Fruit fly (Drosophila melanogaster) whole organism, embryonic: ENCODE data around the gene Dpm3.

Source experiments
- Atf3 ChIP-seq: fragments of 200-800 bp; sonication (Bioruptor generic); optimal IDR thresholded peaks from 3 replicates; lab custom pipeline; 2016; ENCODE audit warnings: missing biosample characterization, missing genetic modification characterization
- CG12071 ChIP-seq: fragments of 200-800 bp; sonication (Bioruptor generic); optimal IDR thresholded peaks from 3 replicates; lab custom pipeline; 2018; ENCODE audit warnings: missing biosample characterization, mild to moderate bottlenecking, missing genetic modification characterization
- CG12942 ChIP-seq: fragments of 200-800 bp; sonication (Bioruptor generic); optimal IDR thresholded peaks from 3 replicates; lab custom pipeline; 2016; ENCODE audit warnings: missing biosample characterization, missing genetic modification characterization
- CG13123 ChIP-seq: fragments of 200-800 bp; sonication (Bioruptor generic); optimal IDR thresholded peaks from 2 replicates; lab custom pipeline; 2016; ENCODE audit warnings: missing biosample characterization, missing genetic modification characterization
- CG14710 ChIP-seq: fragments of 200-800 bp; sonication (Bioruptor generic); optimal IDR thresholded peaks from 3 replicates; lab custom pipeline; 2019; ENCODE audit warnings: missing biosample characterization, mild to moderate bottlenecking, missing genetic modification characterization, moderate library complexity
- CG14860 ChIP-seq: fragments of 200-800 bp; sonication (Bioruptor generic); IDR thresholded peaks from 3 replicates; pipeline ENCODE4 v1.3.6; 2022; ENCODE audit warnings: missing biosample characterization, missing genetic modification characterization; ENCODE audit not compliant: partially characterized antibody
- CG1529 ChIP-seq: fragments of 200-800 bp; sonication (Bioruptor generic); optimal IDR thresholded peaks from 3 replicates; lab custom pipeline; 2018; ENCODE audit warnings: missing biosample characterization, missing genetic modification characterization
- CG1832 ChIP-seq: fragments of 200-800 bp; sonication (Bioruptor generic); optimal IDR thresholded peaks from 2 replicates; lab custom pipeline; 2017; ENCODE audit warnings: missing biosample characterization, mild to moderate bottlenecking, missing genetic modification characterization, inconsistent platforms
- CG18619 ChIP-seq: fragments of 200-800 bp; sonication (Bioruptor generic); optimal IDR thresholded peaks from 3 replicates; lab custom pipeline; 2017; ENCODE audit warnings: missing biosample characterization, mild to moderate bottlenecking, missing genetic modification characterization
- CG34422 ChIP-seq: fragments of 200-800 bp; sonication (Bioruptor generic); IDR thresholded peaks from 3 replicates; pipeline ENCODE4 v1.3.6; 2022; ENCODE audit warnings: missing biosample characterization, missing genetic modification characterization
- CG3838 ChIP-seq: fragments of 200-800 bp; sonication (Bioruptor generic); optimal IDR thresholded peaks from 3 replicates; lab custom pipeline; 2016; ENCODE audit warnings: missing biosample characterization, missing genetic modification characterization
- CG4617 ChIP-seq: fragments of 200-800 bp; sonication (Bioruptor generic); optimal IDR thresholded peaks from 3 replicates; lab custom pipeline; 2016; ENCODE audit warnings: missing biosample characterization, missing genetic modification characterization, borderline replicate concordance
- CG6175 ChIP-seq: fragments of 200-800 bp; sonication (Bioruptor generic); IDR thresholded peaks from 3 replicates; pipeline ENCODE4 v1.3.6; 2022; ENCODE audit warnings: missing biosample characterization, missing genetic modification characterization
- CG8478 ChIP-seq: fragments of >200 bp; optimal IDR thresholded peaks from 2 replicates; lab custom pipeline; 2018
- CTCF ChIP-seq: fragments of 200-800 bp; sonication (Bioruptor generic); optimal IDR thresholded peaks from 2 replicates; lab custom pipeline; 2017; ENCODE audit warnings: missing biosample characterization, mild to moderate bottlenecking, missing genetic modification characterization, moderate library complexity
- CoRest ChIP-seq: fragments of 200-800 bp; sonication (Bioruptor generic); optimal IDR thresholded peaks from 3 replicates; lab custom pipeline; 2018; ENCODE audit warnings: missing biosample characterization, mild to moderate bottlenecking, missing genetic modification characterization, moderate library complexity
- D19B ChIP-seq: fragments of 200-800 bp; sonication (Bioruptor generic); optimal IDR thresholded peaks from 2 replicates; lab custom pipeline; 2017; ENCODE audit warnings: missing biosample characterization, mild to moderate bottlenecking, missing genetic modification characterization
- Dip3 ChIP-seq: fragments of 200-800 bp; sonication (Bioruptor generic); optimal IDR thresholded peaks from 3 replicates; lab custom pipeline; 2016; ENCODE audit warnings: missing biosample characterization, missing genetic modification characterization
- Dll ChIP-seq: fragments of 200-800 bp; sonication (Bioruptor generic); IDR thresholded peaks from 4 replicates; pipeline ENCODE4 v1.3.6; 2022; ENCODE audit warnings: missing biosample characterization, missing genetic modification characterization; ENCODE audit not compliant: partially characterized antibody
- Dp ChIP-seq: fragments of 200-800 bp; sonication (Bioruptor generic); optimal IDR thresholded peaks from 2 replicates; lab custom pipeline; 2018; ENCODE audit warnings: missing biosample characterization, mild to moderate bottlenecking, missing genetic modification characterization, moderate library complexity
- Drgx ChIP-seq: fragments of 200-800 bp; sonication (Bioruptor generic); IDR thresholded peaks from 2 replicates; pipeline ENCODE4 v1.3.6; 2022; ENCODE audit warnings: missing biosample characterization, missing genetic modification characterization
- GATAe ChIP-seq: fragments of 200-800 bp; sonication (Bioruptor generic); conservative IDR thresholded peaks from 2 replicates; pipeline ENCODE4 v1.3.6; 2022; ENCODE audit warnings: missing biosample characterization, missing genetic modification characterization
- HLH4C ChIP-seq: fragments of 200-800 bp; sonication (Bioruptor generic); IDR thresholded peaks from 3 replicates; pipeline ENCODE4 v1.3.6; 2022; ENCODE audit warnings: missing biosample characterization, missing genetic modification characterization; ENCODE audit not compliant: partially characterized antibody
- Hr78 ChIP-seq, 2 experiments: fragments of 200-800 bp in 1 of 2; fragments of >200 bp in 1 of 2; sonication (Bioruptor generic) in 1 of 2; optimal IDR thresholded peaks; 2 replicates each; lab custom pipeline; 2017 to 2019; ENCODE audit warnings: missing biosample characterization in 2 of 2, missing genetic modification characterization in 2 of 2, mild to moderate bottlenecking in 1 of 2, moderate library complexity in 1 of 2
- Lim3 ChIP-seq: fragments of 200-800 bp; sonication (Bioruptor generic); IDR thresholded peaks from 2 replicates; pipeline ENCODE4 v1.3.6; 2022; ENCODE audit warnings: missing biosample characterization, missing genetic modification characterization
- Mad ChIP-seq: fragments of 200-800 bp; sonication (Bioruptor generic); optimal IDR thresholded peaks from 2 replicates; lab custom pipeline; 2016; ENCODE audit warnings: missing biosample characterization, missing genetic modification characterization
- Nf-YC ChIP-seq: fragments of 200-800 bp; optimal IDR thresholded peaks from 3 replicates; lab custom pipeline; 2019; ENCODE audit warnings: missing biosample characterization, mild to moderate bottlenecking, missing genetic modification characterization, moderate library complexity
- Pdp1 ChIP-seq, 2 experiments: fragments of 200-800 bp; sonication (Bioruptor generic); optimal IDR thresholded peaks; 3 replicates each; lab custom pipeline; 2016; ENCODE audit warnings: missing biosample characterization in 2 of 2, missing genetic modification characterization in 2 of 2, mild to moderate bottlenecking in 1 of 2, moderate library complexity in 1 of 2
- Side ChIP-seq: fragments of 200-800 bp; sonication (Bioruptor generic); optimal IDR thresholded peaks from 2 replicates; lab custom pipeline; 2016; ENCODE audit warnings: missing biosample characterization, missing genetic modification characterization
- Xbp1 ChIP-seq: fragments of 200-800 bp; sonication (Bioruptor generic); optimal IDR thresholded peaks from 3 replicates; lab custom pipeline; 2016; ENCODE audit warnings: missing biosample characterization, mild to moderate bottlenecking, missing genetic modification characterization
- al ChIP-seq: fragments of 200-800 bp; sonication (Bioruptor generic); IDR thresholded peaks from 2 replicates; pipeline ENCODE4 v1.3.6; 2022; ENCODE audit warnings: missing biosample characterization, missing genetic modification characterization
- ase ChIP-seq: fragments of 200-800 bp; sonication (Bioruptor generic); IDR thresholded peaks from 3 replicates; pipeline ENCODE4 v1.3.6; 2022; ENCODE audit warnings: missing biosample characterization, missing genetic modification characterization
- ato ChIP-seq: fragments of 200-800 bp; sonication (Bioruptor generic); IDR thresholded peaks from 2 replicates; pipeline ENCODE4 v1.3.6; 2022; ENCODE audit warnings: missing biosample characterization, missing genetic modification characterization; ENCODE audit not compliant: partially characterized antibody
- bab2 ChIP-seq: fragments of 200-800 bp; sonication (Bioruptor generic); optimal IDR thresholded peaks from 2 replicates; lab custom pipeline; 2016; ENCODE audit warnings: missing biosample characterization, missing genetic modification characterization
- crol ChIP-seq: fragments of 200-800 bp; sonication (Bioruptor generic); IDR thresholded peaks from 2 replicates; pipeline ENCODE4 v1.3.6; 2022; ENCODE audit warnings: missing biosample characterization, missing genetic modification characterization
- dm ChIP-seq: fragments of 200-800 bp; sonication (Bioruptor generic); optimal IDR thresholded peaks from 3 replicates; lab custom pipeline; 2016; ENCODE audit warnings: missing biosample characterization, missing genetic modification characterization
- dmrt99B ChIP-seq: fragments of 200-800 bp; sonication (Bioruptor generic); optimal IDR thresholded peaks from 2 replicates; lab custom pipeline; 2018; ENCODE audit warnings: missing biosample characterization, mild to moderate bottlenecking, missing genetic modification characterization, moderate library complexity
- dpn ChIP-seq, 2 experiments: fragments of 200-800 bp; sonication (Bioruptor generic); optimal IDR thresholded peaks; 3 replicates each; lab custom pipeline; 2016; ENCODE audit warnings: missing biosample characterization in 2 of 2, missing genetic modification characterization in 2 of 2
- eyg ChIP-seq: fragments of 200-800 bp; sonication (Bioruptor generic); optimal IDR thresholded peaks from 3 replicates; lab custom pipeline; 2016; ENCODE audit warnings: missing biosample characterization, missing genetic modification characterization
- fu2 ChIP-seq: fragments of 200-800 bp; sonication (Bioruptor generic); optimal IDR thresholded peaks from 2 replicates; lab custom pipeline; 2016; ENCODE audit warnings: missing biosample characterization, missing genetic modification characterization
- grau ChIP-seq: fragments of 200-800 bp; optimal IDR thresholded peaks from 3 replicates; lab custom pipeline; 2019; ENCODE audit warnings: missing biosample characterization, mild to moderate bottlenecking, missing genetic modification characterization, moderate library complexity
- gt ChIP-seq: fragments of 200-800 bp; sonication (Bioruptor generic); IDR thresholded peaks from 2 replicates; pipeline ENCODE4 v1.3.6; 2022; ENCODE audit warnings: missing biosample characterization, missing genetic modification characterization
- jigr1 ChIP-seq: fragments of 200-800 bp; sonication (Bioruptor generic); IDR thresholded peaks from 3 replicates; pipeline ENCODE4 v1.3.6; 2022; ENCODE audit warnings: missing biosample characterization, missing genetic modification characterization
- lilli ChIP-seq: fragments of 200-800 bp; sonication (Bioruptor generic); optimal IDR thresholded peaks from 3 replicates; lab custom pipeline; 2016; ENCODE audit warnings: missing biosample characterization, missing genetic modification characterization
- mirr ChIP-seq: fragments of 200-800 bp; sonication (Bioruptor generic); optimal IDR thresholded peaks from 3 replicates; lab custom pipeline; 2018; ENCODE audit warnings: missing biosample characterization, mild to moderate bottlenecking, missing genetic modification characterization
- nmo ChIP-seq: fragments of 200-800 bp; sonication (Bioruptor generic); optimal IDR thresholded peaks from 2 replicates; lab custom pipeline; 2018; ENCODE audit warnings: missing biosample characterization, mild to moderate bottlenecking, missing genetic modification characterization, moderate library complexity
- pb ChIP-seq: fragments of 200-800 bp; sonication (Bioruptor generic); optimal IDR thresholded peaks from 3 replicates; lab custom pipeline; 2016; ENCODE audit warnings: missing biosample characterization, missing genetic modification characterization
- pho ChIP-seq: fragments of 200-800 bp; sonication (Bioruptor generic); optimal IDR thresholded peaks from 2 replicates; lab custom pipeline; 2016; ENCODE audit warnings: missing biosample characterization, missing genetic modification characterization
- schlank ChIP-seq: fragments of 200-800 bp; sonication (Bioruptor generic); optimal IDR thresholded peaks from 2 replicates; lab custom pipeline; 2018; ENCODE audit warnings: missing biosample characterization, mild to moderate bottlenecking, missing genetic modification characterization
- sd ChIP-seq: fragments of 200-800 bp; sonication (Bioruptor generic); optimal IDR thresholded peaks from 3 replicates; lab custom pipeline; 2018; ENCODE audit warnings: missing biosample characterization, mild to moderate bottlenecking, missing genetic modification characterization, moderate library complexity

Dpm3 gene

dm6 chr3R:13366561-13367518 lies 36.0 kb downstream of the Dpm3 start, which contains the start of gene Elp6 (continued):
- TF ChIP-seq Pdp1 (GFP tag; optimal IDR thresholded peaks at IDR 0.05; lab: Kevin White, UChicago) (peak; percentile 44 to 60), CG14860 (no peak), eyg (peak; percentile 52), pb (GFP tag; lab: Kevin White, UChicago) (no peak), fu2 (peak; percentile 72), ato (GFP tag; lab: Robert Waterston, UW) (no peak), Mad (GFP tag; lab: Kevin White, UChicago) (no peak), CG3838 (no peak), Dp (GFP tag; lab: Kevin White, UChicago) (no peak), Hr78 (GFP tag; optimal IDR thresholded peaks at IDR 0.05; lab: Kevin White, UChicago) (no peak), grau (tag; lab: Kevin White, UChicago) (peak; percentile 71), CTCF (GFP tag; lab: Kevin White, UChicago) (no peak), crol (GFP tag; lab: Robert Waterston, UW) (no peak), HLH4C (GFP tag; lab: Robert Waterston, UW) (no peak), Lim3 (GFP tag; lab: Robert Waterston, UW) (no peak), Dll (GFP tag; lab: Robert Waterston, UW) (no peak), Dip3 (peak; percentile 47), Atf3 (no peak), CG1529 (GFP tag; lab: Kevin White, UChicago) (no peak), Xbp1 (GFP tag; lab: Kevin White, UChicago) (peak; percentile 67), Nf-YC (tag; lab: Kevin White, UChicago) (peak; percentile 51), CG14710 (peak; percentile 27), lilli (GFP tag; lab: Kevin White, UChicago) (peak; percentile 69), CG12942 (peak; percentile 32), pho (GFP tag; lab: Kevin White, UChicago) (peak; percentile 69), D19B (GFP tag; lab: Kevin White, UChicago) (peak; percentile 62), CG34422 (peak; percentile 61), CG6175 (GFP tag; lab: Robert Waterston, UW) (no peak), CG13123 (GFP tag; lab: Kevin White, UChicago) (peak; percentile 33), GATAe (no peak), sd (tag; lab: Kevin White, UChicago) (no peak), jigr1 (no peak), Drgx (GFP tag; lab: Robert Waterston, UW) (peak; percentile 63), al (GFP tag; lab: Robert Waterston, UW) (peak; percentile 35; the same call in 1 of the 2 replicates), dpn (GFP tag; optimal IDR thresholded peaks at IDR 0.05; lab: Kevin White, UChicago) (peak; percentile 42 to 72), dmrt99B (tag; lab: Kevin White, UChicago) (peak; percentile 73), nmo (GFP tag; lab: Kevin White, UChicago) (peak; percentile 62), bab2 (peak; percentile 39), schlank (no peak), CG1832 (no peak), CG4617 (GFP tag; lab: Kevin White, UChicago) (no peak), CoRest (tag; lab: Kevin White, UChicago) (peak; percentile 80), CG8478 (no peak), ase (GFP tag; lab: Robert Waterston, UW) (peak; percentile 64), CG12071 (no peak), gt (no peak), CG18619 (GFP tag; lab: Kevin White, UChicago) (peak; percentile 81), Side (peak; percentile 3), dm (GFP tag; lab: Kevin White, UChicago) (peak; percentile 54), mirr (no peak)
